Fruit fly (Drosophila melanogaster): Measurements from ENCODE around the gene nes.
A peak's percentile ranks its signal among the peaks of the same experiment; 100 is the strongest.

The nes gene

DNA sequence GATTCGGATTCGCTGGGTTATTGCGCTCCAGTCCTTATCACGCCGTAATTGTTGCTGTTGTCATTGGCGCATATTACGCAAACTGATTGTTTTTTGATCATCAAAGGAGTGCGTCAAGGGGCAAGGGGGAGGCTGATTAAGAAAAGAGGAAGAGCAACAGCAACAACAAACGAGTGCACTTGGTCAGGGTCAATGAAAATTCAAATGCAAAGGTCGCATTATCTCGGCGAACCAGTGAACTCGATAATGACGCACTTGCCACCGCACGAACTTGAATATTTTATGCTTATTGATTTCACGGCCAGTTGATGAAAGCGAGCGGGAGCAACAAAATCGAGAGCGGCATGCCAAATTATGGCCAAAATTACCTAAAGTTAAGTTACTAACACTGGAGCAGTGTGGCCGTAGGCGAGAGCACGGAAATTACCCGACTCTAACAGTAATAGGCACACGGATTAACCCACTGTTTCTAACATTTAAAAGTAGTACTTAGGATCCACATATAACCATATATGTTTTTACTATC, at the start of gene nes (continued):
- 0 out of 2 replicates have a peak, but pooled peaks have one; percentile 10 for TF ChIP-seq Rfx (GFP tag; IDR thresholded peaks at IDR 0.05)
- TF ChIP-seq wdn (GFP tag; IDR thresholded peaks at IDR 0.05), result no peak
- no peak for TF ChIP-seq klu (GFP tag; IDR thresholded peaks at IDR 0.05)
- TF ChIP-seq br (optimal IDR thresholded peaks at IDR 0.05), result no peak
- TF ChIP-seq CG8944 (GFP tag; optimal IDR thresholded peaks at IDR 0.05), result no peak
- TF ChIP-seq CG14441 (GFP tag; IDR thresholded peaks at IDR 0.05), result no peak
- TF ChIP-seq eyg (GFP tag; optimal IDR thresholded peaks at IDR 0.05), result no peak
- 0 out of 3 replicates have a peak, but pooled peaks have one; percentile 44 for TF ChIP-seq Doc3 (GFP tag; IDR thresholded peaks at IDR 0.05; ENCODE audit: partially characterized antibody)

DNA sequence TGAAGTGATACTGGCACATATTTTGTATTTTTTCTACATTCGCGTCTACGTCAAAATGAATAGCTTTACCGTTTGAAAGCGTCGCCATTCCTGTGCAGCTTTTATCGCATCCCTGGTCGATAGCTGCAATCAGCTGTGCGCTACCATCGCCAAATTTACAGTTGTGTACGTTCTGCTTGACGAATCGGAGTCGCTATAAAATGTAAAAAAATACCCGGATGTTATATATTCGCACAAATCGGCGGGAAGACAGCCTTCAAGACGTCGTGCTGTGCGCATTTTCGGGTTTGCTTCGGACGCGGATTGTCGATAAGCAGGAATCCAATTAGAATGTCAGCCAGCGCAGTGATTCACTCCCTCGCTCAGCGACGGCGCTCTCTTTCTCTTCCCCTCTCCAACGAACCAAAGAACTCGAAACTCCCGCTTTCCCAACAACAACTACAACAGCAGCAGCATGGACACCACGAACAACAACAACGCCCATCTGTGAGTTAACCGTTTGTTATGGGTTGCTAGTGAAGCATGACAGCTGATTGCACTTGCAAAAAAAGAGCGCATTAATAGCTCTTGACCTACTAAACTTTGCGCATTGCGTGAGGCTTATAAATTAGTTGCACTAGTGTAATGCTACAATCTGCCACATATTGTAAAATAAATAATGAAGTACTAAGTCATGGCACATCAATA, 34.3 kb upstream of the nes start:
- TF ChIP-seq Trl (optimal IDR thresholded peaks at IDR 0.05) (peak; percentile 77), Trl (GFP tag; optimal IDR thresholded peaks at IDR 0.05) (no peak), bsh (GFP tag; optimal IDR thresholded peaks at IDR 0.05) (no peak), gsb-n (tag; optimal IDR thresholded peaks at IDR 0.05) (peak; percentile 73), CG12769 (tag; optimal IDR thresholded peaks at IDR 0.05) (no peak), CG15514 (GFP tag; optimal IDR thresholded peaks at IDR 0.05) (peak; percentile 33), Myb (GFP tag; optimal IDR thresholded peaks at IDR 0.05) (peak; percentile 38), Asciz (GFP tag; optimal IDR thresholded peaks at IDR 0.05) (no peak), Jarid2 (GFP tag; optimal IDR thresholded peaks at IDR 0.05) (peak; percentile 69), rib (GFP tag; IDR thresholded peaks at IDR 0.05) (peak; percentile 18; the same call in 1 of the 2 replicates), CG10147 (GFP tag; optimal IDR thresholded peaks at IDR 0.05) (peak; percentile 19), Max (GFP tag; optimal IDR thresholded peaks at IDR 0.05) (no peak), ro (GFP tag; IDR thresholded peaks at IDR 0.05) (no peak), pfk (GFP tag; optimal IDR thresholded peaks at IDR 0.05) (no peak), mirr (GFP tag; optimal IDR thresholded peaks at IDR 0.05) (peak; percentile 8), insv (GFP tag; optimal IDR thresholded peaks at IDR 0.05) (peak; percentile 51 to 93), bowl (GFP tag; IDR thresholded peaks at IDR 0.05) (no peak), CG2875 (GFP tag; optimal IDR thresholded peaks at IDR 0.05) (peak; percentile 1), CG6689 (GFP tag; IDR thresholded peaks at IDR 0.05) (no peak), grau (tag; optimal IDR thresholded peaks at IDR 0.05) (no peak), kah (GFP tag; optimal IDR thresholded peaks at IDR 0.05) (no peak), CG15479 (GFP tag; optimal IDR thresholded peaks at IDR 0.05) (no peak), HLHmδ (GFP tag; optimal IDR thresholded peaks at IDR 0.05) (no peak), CG6813 (GFP tag; optimal IDR thresholded peaks at IDR 0.05) (no peak), CG7928 (GFP tag; optimal IDR thresholded peaks at IDR 0.05) (peak; percentile 95), Nf-YA (GFP tag; IDR thresholded peaks at IDR 0.05) (peak; percentile 6; the same call in 1 of the 2 replicates), stc (GFP tag; IDR thresholded peaks at IDR 0.05) (no peak), fd3F (GFP tag; optimal IDR thresholded peaks at IDR 0.05) (no peak), CG13287 (GFP tag; IDR thresholded peaks at IDR 0.05; ENCODE audit: partially characterized antibody) (peak; percentile 40; the same call in 1 of the 2 replicates), kni (GFP tag; optimal IDR thresholded peaks at IDR 0.05) (no peak), sisA (GFP tag; IDR thresholded peaks at IDR 0.05) (no peak), CG31365 (tag; optimal IDR thresholded peaks at IDR 0.05) (no peak), vnd (GFP tag; IDR thresholded peaks at IDR 0.05; ENCODE audit: partially characterized antibody) (no peak), CG16863 (GFP tag; optimal IDR thresholded peaks at IDR 0.05) (no peak), Xrp1 (GFP tag; IDR thresholded peaks at IDR 0.05) (peak; percentile 1; the same call in 1 of the 2 replicates), Rfx (GFP tag; IDR thresholded peaks at IDR 0.05) (no peak), CG32532 (GFP tag; IDR thresholded peaks at IDR 0.05) (no peak), CG13123 (GFP tag; optimal IDR thresholded peaks at IDR 0.05) (no peak), CG11504 (tag; optimal IDR thresholded peaks at IDR 0.05) (peak; percentile 10), dm (GFP tag; optimal IDR thresholded peaks at IDR 0.05) (no peak), z (GFP tag; IDR thresholded peaks at IDR 0.05) (no peak)

Data from whole organism, embryonic.